Fruit fly (Drosophila melanogaster) whole organism, embryonic: ENCODE data around the gene Polr3E.

Experiments
- Antp ChIP-seq: fragments of 200-800 bp; sonication (Bioruptor generic); optimal IDR thresholded peaks from 3 replicates; lab custom pipeline; 2016; ENCODE audit warnings: missing biosample characterization, missing genetic modification characterization
- Atf-2 ChIP-seq: fragments of 200-800 bp; sonication (Bioruptor generic); optimal IDR thresholded peaks from 2 replicates; lab custom pipeline; 2016; ENCODE audit warnings: missing biosample characterization, missing genetic modification characterization
- CG10565 ChIP-seq: fragments of 200-800 bp; sonication (Bioruptor generic); optimal IDR thresholded peaks from 3 replicates; lab custom pipeline; 2016; ENCODE audit warnings: missing biosample characterization, mild to moderate bottlenecking, missing genetic modification characterization
- CG10654 ChIP-seq: fragments of 200-800 bp; sonication (Bioruptor generic); optimal IDR thresholded peaks from 2 replicates; lab custom pipeline; 2016; ENCODE audit warnings: missing biosample characterization, missing genetic modification characterization
- CG11504 ChIP-seq: fragments of 200-800 bp; sonication (Bioruptor generic); optimal IDR thresholded peaks from 3 replicates; lab custom pipeline; 2019; ENCODE audit warnings: missing biosample characterization, mild to moderate bottlenecking, missing genetic modification characterization, moderate library complexity
- CG11696 ChIP-seq: fragments of 200-800 bp; sonication (Bioruptor generic); IDR thresholded peaks from 2 replicates; pipeline ENCODE4 v1.3.6; 2022; ENCODE audit warnings: missing biosample characterization, missing genetic modification characterization
- CG12659 ChIP-seq: fragments of 200-800 bp; sonication (Bioruptor generic); optimal IDR thresholded peaks from 3 replicates; lab custom pipeline; 2017; ENCODE audit warnings: mild to moderate bottlenecking, missing biosample characterization, missing genetic modification reagents, missing genetic modification characterization
- CG1602 ChIP-seq: fragments of 200-800 bp; sonication (Bioruptor generic); optimal IDR thresholded peaks from 3 replicates; lab custom pipeline; 2016; ENCODE audit warnings: missing biosample characterization, missing genetic modification characterization
- CG17328 ChIP-seq: fragments of 200-800 bp; sonication (Bioruptor generic); IDR thresholded peaks from 2 replicates; pipeline ENCODE4 v1.3.6; 2022; ENCODE audit warnings: missing biosample characterization, missing genetic modification characterization
- CG17612 ChIP-seq: fragments of 200-800 bp; sonication (Bioruptor generic); IDR thresholded peaks from 2 replicates; pipeline ENCODE4 v1.3.6; 2022; ENCODE audit warnings: missing biosample characterization, missing genetic modification characterization
- CG17829 ChIP-seq: fragments of 200-800 bp; optimal IDR thresholded peaks from 2 replicates; lab custom pipeline; 2019; ENCODE audit warnings: missing biosample characterization, mild to moderate bottlenecking, missing genetic modification characterization, moderate library complexity
- CG18599 ChIP-seq: fragments of 200-800 bp; sonication (Bioruptor generic); optimal IDR thresholded peaks from 3 replicates; lab custom pipeline; 2017; ENCODE audit warnings: missing biosample characterization, missing genetic modification characterization, mild to moderate bottlenecking, moderate library complexity, missing genetic modification reagents
- CG18619 ChIP-seq: fragments of 200-800 bp; sonication (Bioruptor generic); optimal IDR thresholded peaks from 3 replicates; lab custom pipeline; 2017; ENCODE audit warnings: missing biosample characterization, mild to moderate bottlenecking, missing genetic modification characterization
- CG2120 ChIP-seq: fragments of 200-800 bp; sonication (Bioruptor generic); optimal IDR thresholded peaks from 3 replicates; lab custom pipeline; 2016; ENCODE audit warnings: missing biosample characterization, missing genetic modification characterization
- CG2712 ChIP-seq: fragments of 200-800 bp; optimal IDR thresholded peaks from 3 replicates; lab custom pipeline; 2019; ENCODE audit warnings: missing biosample characterization, mild to moderate bottlenecking, missing genetic modification characterization, moderate library complexity
- CG34422 ChIP-seq: fragments of 200-800 bp; sonication (Bioruptor generic); IDR thresholded peaks from 3 replicates; pipeline ENCODE4 v1.3.6; 2022; ENCODE audit warnings: missing biosample characterization, missing genetic modification characterization
- CG3995 ChIP-seq: fragments of 200-800 bp; sonication (Bioruptor generic); optimal IDR thresholded peaks from 3 replicates; lab custom pipeline; 2016; ENCODE audit warnings: missing biosample characterization, missing genetic modification characterization
- CG5180 ChIP-seq: fragments of 200-800 bp; sonication (Bioruptor generic); optimal IDR thresholded peaks from 3 replicates; lab custom pipeline; 2017; ENCODE audit warnings: missing biosample characterization, missing genetic modification characterization, mild to moderate bottlenecking, moderate library complexity, missing genetic modification reagents
- CG6175 ChIP-seq: fragments of 200-800 bp; sonication (Bioruptor generic); IDR thresholded peaks from 3 replicates; pipeline ENCODE4 v1.3.6; 2022; ENCODE audit warnings: missing biosample characterization, missing genetic modification characterization
- CG7372 ChIP-seq: fragments of 200-800 bp; sonication (Bioruptor generic); IDR thresholded peaks from 2 replicates; pipeline ENCODE4 v1.3.6; 2022; ENCODE audit warnings: missing biosample characterization, missing genetic modification characterization
- CG8388 ChIP-seq: fragments of 200-800 bp; sonication (Bioruptor generic); optimal IDR thresholded peaks from 2 replicates; lab custom pipeline; 2019; ENCODE audit warnings: missing biosample characterization, mild to moderate bottlenecking, missing genetic modification characterization, moderate library complexity
- CTCF ChIP-seq: fragments of 200-800 bp; sonication (Bioruptor generic); optimal IDR thresholded peaks from 2 replicates; lab custom pipeline; 2017; ENCODE audit warnings: missing biosample characterization, mild to moderate bottlenecking, missing genetic modification characterization, moderate library complexity
- D19A ChIP-seq: fragments of 200-800 bp; optimal IDR thresholded peaks from 3 replicates; lab custom pipeline; 2019; ENCODE audit warnings: missing biosample characterization, mild to moderate bottlenecking, missing genetic modification characterization, moderate library complexity
- Dek ChIP-seq: fragments of 200-800 bp; sonication (Bioruptor generic); optimal IDR thresholded peaks from 3 replicates; lab custom pipeline; 2019; ENCODE audit warnings: missing biosample characterization, mild to moderate bottlenecking, missing genetic modification characterization, moderate library complexity
- Ets97D ChIP-seq: fragments of 200-800 bp; sonication (Bioruptor generic); optimal IDR thresholded peaks from 3 replicates; lab custom pipeline; 2016; ENCODE audit warnings: missing biosample characterization, missing genetic modification characterization
- GATAe ChIP-seq: fragments of 200-800 bp; sonication (Bioruptor generic); conservative IDR thresholded peaks from 2 replicates; pipeline ENCODE4 v1.3.6; 2022; ENCODE audit warnings: missing biosample characterization, missing genetic modification characterization
- HmgD ChIP-seq: fragments of 200-800 bp; sonication (Bioruptor generic); optimal IDR thresholded peaks from 3 replicates; lab custom pipeline; 2016; ENCODE audit warnings: missing biosample characterization, missing genetic modification characterization
- PHDP ChIP-seq: fragments of 200-800 bp; sonication (Bioruptor generic); optimal IDR thresholded peaks from 3 replicates; lab custom pipeline; 2018; ENCODE audit warnings: missing biosample characterization, mild to moderate bottlenecking, missing genetic modification characterization, moderate library complexity
- Rfx ChIP-seq: fragments of 200-800 bp; sonication (Bioruptor generic); IDR thresholded peaks from 2 replicates; pipeline ENCODE4 v1.3.6; 2022; ENCODE audit warnings: missing biosample characterization, missing genetic modification characterization
- Sry-β ChIP-seq: fragments of 200-800 bp; sonication (Bioruptor generic); optimal IDR thresholded peaks from 2 replicates; lab custom pipeline; 2018; ENCODE audit warnings: missing biosample characterization, mild to moderate bottlenecking, missing genetic modification characterization, moderate library complexity
- bigmax ChIP-seq: fragments of 200-800 bp; sonication (Bioruptor generic); optimal IDR thresholded peaks from 2 replicates; lab custom pipeline; 2018; ENCODE audit warnings: missing biosample characterization, mild to moderate bottlenecking, missing genetic modification characterization
- chif ChIP-seq, 2 experiments: fragments of 200-800 bp; sonication (Bioruptor generic); optimal IDR thresholded peaks; 3 replicates each; lab custom pipeline; 2016; ENCODE audit warnings: missing biosample characterization in 2 of 2, missing genetic modification characterization in 2 of 2
- ci ChIP-seq: fragments of 200-800 bp; sonication (Bioruptor generic); IDR thresholded peaks from 3 replicates; pipeline ENCODE4 v1.3.6; 2022; ENCODE audit warnings: missing biosample characterization, missing genetic modification characterization
- corto ChIP-seq: fragments of 200-800 bp; sonication (Bioruptor generic); optimal IDR thresholded peaks from 2 replicates; lab custom pipeline; 2016; ENCODE audit warnings: missing biosample characterization, mild to moderate bottlenecking, missing genetic modification characterization, moderate library complexity
- crol ChIP-seq: fragments of 200-800 bp; sonication (Bioruptor generic); IDR thresholded peaks from 2 replicates; pipeline ENCODE4 v1.3.6; 2022; ENCODE audit warnings: missing biosample characterization, missing genetic modification characterization
- dmrt99B ChIP-seq: fragments of 200-800 bp; sonication (Bioruptor generic); optimal IDR thresholded peaks from 2 replicates; lab custom pipeline; 2018; ENCODE audit warnings: missing biosample characterization, mild to moderate bottlenecking, missing genetic modification characterization, moderate library complexity
- dpn ChIP-seq, 2 experiments: fragments of 200-800 bp; sonication (Bioruptor generic); optimal IDR thresholded peaks; 3 replicates each; lab custom pipeline; 2016; ENCODE audit warnings: missing biosample characterization in 2 of 2, missing genetic modification characterization in 2 of 2
- dysf ChIP-seq: fragments of 200-800 bp; sonication (Bioruptor generic); IDR thresholded peaks from 3 replicates; pipeline ENCODE4 v1.3.6; 2022; ENCODE audit warnings: missing biosample characterization, missing genetic modification characterization
- fd3F ChIP-seq: fragments of 200-800 bp; sonication (Bioruptor generic); optimal IDR thresholded peaks from 2 replicates; lab custom pipeline; 2018; ENCODE audit warnings: missing biosample characterization, mild to moderate bottlenecking, missing genetic modification characterization, moderate library complexity
- gce ChIP-seq: fragments of 200-800 bp; sonication (Bioruptor generic); IDR thresholded peaks from 3 replicates; pipeline ENCODE4 v1.3.6; 2022; ENCODE audit warnings: missing biosample characterization, missing genetic modification characterization
- gcm ChIP-seq: fragments of 200-800 bp; sonication (Bioruptor generic); optimal IDR thresholded peaks from 2 replicates; lab custom pipeline; 2019; ENCODE audit warnings: missing biosample characterization, mild to moderate bottlenecking, missing genetic modification characterization, moderate library complexity
- gem ChIP-seq: fragments of 200-800 bp; sonication (Bioruptor generic); optimal IDR thresholded peaks from 2 replicates; lab custom pipeline; 2019; ENCODE audit warnings: missing biosample characterization, mild to moderate bottlenecking, missing genetic modification characterization, moderate library complexity
- lmd ChIP-seq: fragments of 200-800 bp; sonication (Bioruptor generic); IDR thresholded peaks from 2 replicates; pipeline ENCODE4 v1.3.6; 2022; ENCODE audit warnings: missing biosample characterization, missing genetic modification characterization
- maf-S ChIP-seq: fragments of 200-800 bp; sonication (Bioruptor generic); optimal IDR thresholded peaks from 2 replicates; lab custom pipeline; 2016; ENCODE audit warnings: missing biosample characterization, missing genetic modification characterization
- phol ChIP-seq: fragments of 200-800 bp; sonication (Bioruptor generic); optimal IDR thresholded peaks from 3 replicates; lab custom pipeline; 2018; ENCODE audit warnings: missing biosample characterization, mild to moderate bottlenecking, missing genetic modification characterization, moderate library complexity
- salm ChIP-seq: fragments of 200-800 bp; sonication (Bioruptor generic); optimal IDR thresholded peaks from 2 replicates; lab custom pipeline; 2018; ENCODE audit warnings: missing biosample characterization, mild to moderate bottlenecking, missing genetic modification characterization
- sens ChIP-seq: fragments of 200-800 bp; sonication (Bioruptor generic); peaks from one replicate; lab custom pipeline; 2016; ENCODE audit warnings: missing biosample characterization, missing genetic modification characterization
- seq ChIP-seq: fragments of 200-800 bp; sonication (Bioruptor generic); IDR thresholded peaks from 2 replicates; pipeline ENCODE4 v1.3.6; 2022; ENCODE audit warnings: missing biosample characterization, missing genetic modification characterization
- slbo ChIP-seq: fragments of 200-800 bp; sonication (Bioruptor generic); IDR thresholded peaks from 2 replicates; pipeline ENCODE4 v1.3.6; 2022; ENCODE audit warnings: missing biosample characterization, missing genetic modification characterization

Gene Polr3E

dm6 chr3L:21041952-21042933, 10.6 kb downstream of the Polr3E start (continued):
- TF ChIP-seq CG2120 (GFP tag; lab: Kevin White, UChicago) = peak; percentile 43
- TF ChIP-seq gcm (GFP tag; lab: Kevin White, UChicago) = no peak
- peak in 1 of 2 experiments; percentile 37 for TF ChIP-seq dpn (GFP tag; optimal IDR thresholded peaks at IDR 0.05; lab: Kevin White, UChicago)
- peak; percentile 68 for TF ChIP-seq dysf (GFP tag; lab: Robert Waterston, UW)
- peak; percentile 87 for TF ChIP-seq crol (GFP tag; lab: Robert Waterston, UW)
- no peak for TF ChIP-seq chif (GFP tag; optimal IDR thresholded peaks at IDR 0.05; lab: Kevin White, UChicago)
- no peak for TF ChIP-seq CG17612
- 0 out of 2 replicates have a peak, but pooled peaks have one; percentile 7 for TF ChIP-seq CG7372 (GFP tag; lab: Robert Waterston, UW)
- TF ChIP-seq dmrt99B (tag; lab: Kevin White, UChicago) = peak; percentile 47
- no peak for TF ChIP-seq gce (GFP tag; lab: Robert Waterston, UW)
- TF ChIP-seq GATAe (GFP tag; lab: Robert Waterston, UW) = no peak
- no peak for TF ChIP-seq CG18599 (GFP tag; lab: Kevin White, UChicago)
- TF ChIP-seq seq (GFP tag; lab: Robert Waterston, UW) = peak; percentile 47; the same call in 1 of the 2 replicates
- no peak for TF ChIP-seq CG3995
- no peak for TF ChIP-seq Antp (GFP tag; lab: Kevin White, UChicago)
- TF ChIP-seq bigmax = no peak
- no peak for TF ChIP-seq CG10654
- TF ChIP-seq corto = no peak
- no peak for TF ChIP-seq Atf-2 (GFP tag; lab: Kevin White, UChicago)
- TF ChIP-seq Ets97D = no peak
- TF ChIP-seq gem (tag; lab: Kevin White, UChicago) = peak; percentile 50
- no peak for TF ChIP-seq CG2712 (tag; lab: Kevin White, UChicago)
- 0 out of 2 replicates have a peak, but pooled peaks have one; percentile 14 for TF ChIP-seq CG11696 (GFP tag; lab: Robert Waterston, UW)
- no peak for TF ChIP-seq salm (tag; lab: Kevin White, UChicago)
- peak; percentile 45 for TF ChIP-seq Rfx (GFP tag; lab: Robert Waterston, UW)
- TF ChIP-seq CG5180 (GFP tag; lab: Kevin White, UChicago) = peak; percentile 7
- no peak for TF ChIP-seq D19A
- TF ChIP-seq CG34422 = 0 out of 3 replicates have a peak, but pooled peaks have one; percentile 27
- TF ChIP-seq CG18619 (GFP tag; lab: Kevin White, UChicago) = no peak
- peak; percentile 56; the same call in 1 of the 3 replicates for TF ChIP-seq ci (GFP tag; lab: Robert Waterston, UW)
- TF ChIP-seq Dek = peak; percentile 2
- TF ChIP-seq CG12659 (GFP tag; lab: Kevin White, UChicago) = peak; percentile 17
- TF ChIP-seq CG1602 (GFP tag; lab: Kevin White, UChicago) = no peak
- no peak for TF ChIP-seq CG17328
- no peak for TF ChIP-seq CG17829 (tag; lab: Kevin White, UChicago)
- TF ChIP-seq lmd (GFP tag; lab: Robert Waterston, UW) = peak; percentile 53; the same call in 1 of the 2 replicates
- peak; percentile 30 for TF ChIP-seq sens (GFP tag; lab: Kevin White, UChicago)
- peak; percentile 40 for TF ChIP-seq phol (tag; lab: Kevin White, UChicago)
- peak; percentile 50 for TF ChIP-seq slbo (GFP tag; lab: Robert Waterston, UW)
- TF ChIP-seq PHDP (tag; lab: Kevin White, UChicago) = peak; percentile 19
- TF ChIP-seq HmgD (GFP tag; lab: Kevin White, UChicago) = no peak
- TF ChIP-seq CG6175 (GFP tag; lab: Robert Waterston, UW) = 0 out of 3 replicates have a peak, but pooled peaks have one; percentile 32
- peak; percentile 15 for TF ChIP-seq fd3F (GFP tag; lab: Kevin White, UChicago)
- TF ChIP-seq maf-S (GFP tag; lab: Kevin White, UChicago) = no peak
- peak; percentile 41 for TF ChIP-seq CG11504
- TF ChIP-seq CTCF = no peak
- no peak for TF ChIP-seq Sry-β
- TF ChIP-seq CG8388 = no peak
- TF ChIP-seq CG10565 (GFP tag; lab: Kevin White, UChicago) = no peak
